Fruit fly (Drosophila melanogaster): Measurements from ENCODE around the gene Rm62.

Gene Rm62

dm6 chr3R:6007123-6008000 is 1.0 kb downstream of the Rm62 start (continued):
- TF ChIP-seq Smox (GFP tag; optimal IDR thresholded peaks at IDR 0.05) (no peak), CG31627 (GFP tag; optimal IDR thresholded peaks at IDR 0.05) (no peak), fd59A (GFP tag; optimal IDR thresholded peaks at IDR 0.05) (peak; percentile 11), Eip75B (GFP tag; optimal IDR thresholded peaks at IDR 0.05) (peak; percentile 29), Hr39 (GFP tag; optimal IDR thresholded peaks at IDR 0.05) (no peak), CG6792 (GFP tag; optimal IDR thresholded peaks at IDR 0.05) (no peak), fd85E (GFP tag; optimal IDR thresholded peaks at IDR 0.05) (no peak), Sox102F (GFP tag; optimal IDR thresholded peaks at IDR 0.05) (peak; percentile 41), Lpt (GFP tag; optimal IDR thresholded peaks at IDR 0.05) (peak; percentile 63), eg (GFP tag; IDR thresholded peaks at IDR 0.05) (no peak; the same call in 2 of the 3 replicates), Gug (GFP tag; IDR thresholded peaks at IDR 0.05) (no peak), cyc (GFP tag; optimal IDR thresholded peaks at IDR 0.05) (no peak), CG8119 (GFP tag; IDR thresholded peaks at IDR 0.05) (no peak), CG15336 (GFP tag; IDR thresholded peaks at IDR 0.05) (peak; percentile 20; the same call in 1 of the 2 replicates), CG7368 (GFP tag; optimal IDR thresholded peaks at IDR 0.05) (no peak), Hr38 (GFP tag; optimal IDR thresholded peaks at IDR 0.05) (no peak), dac (GFP tag; optimal IDR thresholded peaks at IDR 0.05) (no peak), CG3919 (GFP tag; optimal IDR thresholded peaks at IDR 0.05) (no peak), CG6276 (GFP tag; optimal IDR thresholded peaks at IDR 0.05) (peak; percentile 32), svp (GFP tag) (peak; percentile 63), topi (GFP tag; optimal IDR thresholded peaks at IDR 0.05) (peak; percentile 1)

dm6 chr3R:6006595-6006994 is 1.8 kb downstream of the Rm62 start:
- TF ChIP-seq Smox (GFP tag; optimal IDR thresholded peaks at IDR 0.05) (no peak), CG6808 (GFP tag; optimal IDR thresholded peaks at IDR 0.05) (no peak), svp (GFP tag) (peak; percentile 13), pdm3 (GFP tag; optimal IDR thresholded peaks at IDR 0.05) (no peak), eg (GFP tag; IDR thresholded peaks at IDR 0.05) (no peak)

DNA sequence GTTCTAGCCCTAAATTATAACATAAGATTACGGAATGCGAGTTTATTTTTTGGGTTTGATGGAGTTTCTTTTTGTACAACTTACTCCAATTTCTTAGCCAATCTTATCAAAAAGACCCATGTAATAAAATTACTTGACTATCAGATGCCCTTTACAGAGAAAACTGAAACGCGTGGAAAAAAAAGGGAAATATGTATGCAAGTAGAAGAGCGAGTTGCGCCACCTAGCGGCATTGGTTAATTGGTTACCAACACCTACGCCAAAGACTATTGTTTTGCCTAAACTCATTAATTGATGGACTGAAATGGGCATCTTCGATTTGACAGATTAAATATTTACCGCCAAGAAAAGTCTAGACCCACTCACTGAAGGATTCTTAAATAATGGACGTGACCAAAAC is 9.5 kb downstream of the Rm62 start:
- TF ChIP-seq Sox15 (GFP tag; optimal IDR thresholded peaks at IDR 0.05) (no peak), fd85E (GFP tag; optimal IDR thresholded peaks at IDR 0.05) (no peak), pdm3 (GFP tag; optimal IDR thresholded peaks at IDR 0.05) (no peak), CG6276 (GFP tag; optimal IDR thresholded peaks at IDR 0.05) (no peak), CG34406 (GFP tag; optimal IDR thresholded peaks at IDR 0.05) (no peak), OdsH (GFP tag; optimal IDR thresholded peaks at IDR 0.05) (no peak), CG6854 (GFP tag; optimal IDR thresholded peaks at IDR 0.05) (no peak), CG7368 (GFP tag; optimal IDR thresholded peaks at IDR 0.05) (no peak), dac (GFP tag; optimal IDR thresholded peaks at IDR 0.05) (no peak), CG3919 (GFP tag; optimal IDR thresholded peaks at IDR 0.05) (no peak), cyc (GFP tag; optimal IDR thresholded peaks at IDR 0.05) (no peak), Hr39 (GFP tag; optimal IDR thresholded peaks at IDR 0.05) (no peak), Sox102F (GFP tag; optimal IDR thresholded peaks at IDR 0.05) (no peak), CG8632 (GFP tag; optimal IDR thresholded peaks at IDR 0.05) (no peak), Ets96B (tag; optimal IDR thresholded peaks at IDR 0.05) (no peak), Ets21C (GFP tag; optimal IDR thresholded peaks at IDR 0.05) (no peak), CG1621 (tag; optimal IDR thresholded peaks at IDR 0.05) (no peak)

DNA sequence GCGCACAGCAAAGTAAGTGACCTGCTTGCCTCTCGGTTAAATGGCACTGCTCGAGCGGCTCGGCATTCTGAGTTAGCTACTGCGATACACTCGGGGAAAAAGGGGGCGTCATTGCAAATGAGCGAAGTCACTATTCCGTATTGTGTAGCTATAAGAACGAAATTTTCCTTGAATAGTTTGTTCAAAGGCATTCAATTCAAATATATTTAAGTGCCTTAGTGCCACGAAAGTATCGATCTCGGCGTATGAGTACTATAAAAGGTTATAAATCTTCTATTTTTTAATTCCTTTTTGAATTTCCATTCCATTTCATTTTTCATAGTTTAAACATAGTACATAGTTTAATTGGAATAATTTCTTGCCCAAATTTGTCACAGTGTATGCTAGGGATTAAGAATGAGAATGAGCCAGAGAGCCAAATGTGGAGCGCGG is 10.1 kb downstream of the Rm62 start:
- TF ChIP-seq Hr39 (GFP tag; optimal IDR thresholded peaks at IDR 0.05) = peak; percentile 20
- TF ChIP-seq fd59A (GFP tag; optimal IDR thresholded peaks at IDR 0.05) = peak; percentile 2
- TF ChIP-seq Gug (GFP tag; IDR thresholded peaks at IDR 0.05) = no peak
- TF ChIP-seq CG3919 (GFP tag; optimal IDR thresholded peaks at IDR 0.05) = peak; percentile 43
- peak; percentile 29 for TF ChIP-seq achi (GFP tag; optimal IDR thresholded peaks at IDR 0.05)
- TF ChIP-seq esn (GFP tag; optimal IDR thresholded peaks at IDR 0.05) = peak; percentile 39
- TF ChIP-seq CG9139 (GFP tag; optimal IDR thresholded peaks at IDR 0.05) = no peak
- TF ChIP-seq CG10669 (GFP tag; optimal IDR thresholded peaks at IDR 0.05) = peak; percentile 10
- TF ChIP-seq OdsH (GFP tag; optimal IDR thresholded peaks at IDR 0.05) = peak; percentile 49
- no peak for TF ChIP-seq spab (GFP tag; optimal IDR thresholded peaks at IDR 0.05)
- TF ChIP-seq Sox14 (GFP tag; optimal IDR thresholded peaks at IDR 0.05) = peak; percentile 35
- peak; percentile 17 for TF ChIP-seq acj6 (GFP tag; optimal IDR thresholded peaks at IDR 0.05)
- peak; percentile 9 for TF ChIP-seq Sox102F (GFP tag; optimal IDR thresholded peaks at IDR 0.05)
- peak; percentile 10 for TF ChIP-seq Smox (GFP tag; optimal IDR thresholded peaks at IDR 0.05)
- TF ChIP-seq net (GFP tag; optimal IDR thresholded peaks at IDR 0.05) = no peak
- TF ChIP-seq Eip78C (GFP tag) = peak; percentile 80
- TF ChIP-seq CG4318 (GFP tag; optimal IDR thresholded peaks at IDR 0.05) = peak; percentile 2
- TF ChIP-seq cyc (GFP tag; optimal IDR thresholded peaks at IDR 0.05) = peak; percentile 16
- TF ChIP-seq dsx (GFP tag; optimal IDR thresholded peaks at IDR 0.05; ENCODE audit: poor library complexity, severe bottlenecking) = no peak
- peak; percentile 7 for TF ChIP-seq topi (GFP tag; optimal IDR thresholded peaks at IDR 0.05)
- TF ChIP-seq svp (GFP tag) = peak; percentile 61
- peak; percentile 13 for TF ChIP-seq CG10631 (GFP tag; optimal IDR thresholded peaks at IDR 0.05)
- TF ChIP-seq fd85E (GFP tag; optimal IDR thresholded peaks at IDR 0.05) = no peak
- peak; percentile 35 for TF ChIP-seq CG31627 (GFP tag; optimal IDR thresholded peaks at IDR 0.05)
